Worm (Caenorhabditis elegans) whole organism, L2 larva: Measurements from ENCODE around the gene aly-1.

ENCODE experiments used
- C34F6.9 ChIP-seq: fragments of 150-350 bp; optimal IDR thresholded peaks from 2 replicates; lab custom pipeline; 2014; ENCODE audit warnings: missing biosample characterization, missing genetic modification characterization
- F13H6.1 ChIP-seq: sonication (generic microtip); optimal IDR thresholded peaks from 2 replicates; lab custom pipeline; 2016; ENCODE audit warnings: missing genetic modification characterization, missing compliant biosample characterization
- R02D3.7 ChIP-seq: fragments of 150-350 bp; optimal IDR thresholded peaks from 2 replicates; lab custom pipeline; 2014; ENCODE audit warnings: missing biosample characterization, missing genetic modification characterization
- ZK546.5 ChIP-seq: sonication (generic microtip); optimal IDR thresholded peaks from 2 replicates; lab custom pipeline; 2017; ENCODE audit warnings: missing biosample characterization, missing genetic modification characterization
- aly-2 ChIP-seq: fragments of 150-350 bp; optimal IDR thresholded peaks from 2 replicates; lab custom pipeline; 2014; ENCODE audit warnings: missing biosample characterization, missing genetic modification characterization
- ama-1 ChIP-seq: fragments of 150-350 bp; optimal IDR thresholded peaks from 2 replicates; lab custom pipeline; 2018; ENCODE audit warnings: inconsistent platforms
- blmp-1 ChIP-seq: sonication (generic microtip); optimal IDR thresholded peaks from 2 replicates; lab custom pipeline; 2017; ENCODE audit warnings: missing genetic modification characterization, mild to moderate bottlenecking, missing compliant biosample characterization, antibody characterized with exemption, moderate library complexity; ENCODE audit not compliant: insufficient read depth
- ceh-16 ChIP-seq: fragments of 150-350 bp; optimal IDR thresholded peaks from 2 replicates; lab custom pipeline; 2014; ENCODE audit warnings: missing biosample characterization, missing genetic modification characterization
- ceh-82 ChIP-seq: fragments of 150-350 bp; optimal IDR thresholded peaks from 2 replicates; lab custom pipeline; 2014; ENCODE audit warnings: missing biosample characterization, missing genetic modification characterization
- crh-2 ChIP-seq: sonication (generic microtip); optimal IDR thresholded peaks from 2 replicates; lab custom pipeline; 2017; ENCODE audit warnings: missing biosample characterization, missing genetic modification characterization
- dmd-4 ChIP-seq: sonication (generic microtip); optimal IDR thresholded peaks from 2 replicates; lab custom pipeline; 2017; ENCODE audit warnings: missing biosample characterization, missing genetic modification characterization
- elt-1 ChIP-seq: fragments of 150-350 bp; optimal IDR thresholded peaks from 2 replicates; lab custom pipeline; 2014; ENCODE audit warnings: missing biosample characterization, missing genetic modification characterization
- elt-3 ChIP-seq: sonication (generic microtip); optimal IDR thresholded peaks from 2 replicates; lab custom pipeline; 2017; ENCODE audit warnings: missing biosample characterization, missing genetic modification characterization
- fos-1 ChIP-seq: fragments of 150-350 bp; optimal IDR thresholded peaks from 2 replicates; lab custom pipeline; 2014; ENCODE audit warnings: missing biosample characterization, missing genetic modification characterization
- gmeb-1 ChIP-seq: fragments of 150-350 bp; optimal IDR thresholded peaks from 2 replicates; lab custom pipeline; 2014; ENCODE audit warnings: missing biosample characterization, missing genetic modification characterization
- lin-11 ChIP-seq: fragments of 150-350 bp; sonication (generic microtip); optimal IDR thresholded peaks from 2 replicates; lab custom pipeline; 2014; ENCODE audit warnings: missing biosample characterization, missing genetic modification characterization, inconsistent platforms, mixed read lengths
- lsy-2 ChIP-seq, 2 experiments: fragments of 150-350 bp in 1 of 2; sonication (generic microtip) in 1 of 2; optimal IDR thresholded peaks; 2 replicates each; lab custom pipeline; 2014 to 2017; ENCODE audit warnings: missing biosample characterization in 2 of 2, missing genetic modification characterization in 2 of 2
- mab-5 ChIP-seq: fragments of 150-350 bp; optimal IDR thresholded peaks from 2 replicates; lab custom pipeline; 2014; ENCODE audit warnings: missing biosample characterization, missing genetic modification characterization
- mbf-1 ChIP-seq: sonication (generic microtip); optimal IDR thresholded peaks from 2 replicates; lab custom pipeline; 2017; ENCODE audit warnings: missing biosample characterization, missing genetic modification characterization
- mdl-1 ChIP-seq, 2 experiments: fragments of 150-350 bp in 1 of 2; sonication (generic microtip) in 1 of 2; optimal IDR thresholded peaks; 2 replicates each; lab custom pipeline; 2017; ENCODE audit warnings: missing biosample characterization in 2 of 2, missing genetic modification characterization in 2 of 2
- nhr-10 ChIP-seq: sonication (generic microtip); optimal IDR thresholded peaks from 2 replicates; lab custom pipeline; 2017; ENCODE audit warnings: missing biosample characterization, missing genetic modification characterization
- nhr-129 ChIP-seq: fragments of 150-350 bp; optimal IDR thresholded peaks from 2 replicates; lab custom pipeline; 2014; ENCODE audit warnings: missing biosample characterization, missing genetic modification characterization
- nhr-21 ChIP-seq: fragments of 150-350 bp; optimal IDR thresholded peaks from 2 replicates; lab custom pipeline; 2014; ENCODE audit warnings: missing biosample characterization, missing genetic modification characterization
- nhr-237 ChIP-seq: fragments of 150-350 bp; optimal IDR thresholded peaks from 2 replicates; lab custom pipeline; 2014; ENCODE audit warnings: missing biosample characterization, missing genetic modification characterization
- nhr-25 ChIP-seq: fragments of 150-350 bp; sonication (generic microtip); optimal IDR thresholded peaks from 3 replicates; lab custom pipeline; 2014; ENCODE audit warnings: missing biosample characterization, missing genetic modification characterization
- nhr-6 ChIP-seq: fragments of 150-350 bp; optimal IDR thresholded peaks from 2 replicates; lab custom pipeline; 2014; ENCODE audit warnings: missing biosample characterization, missing genetic modification characterization
- nhr-77 ChIP-seq: fragments of 150-350 bp; optimal IDR thresholded peaks from 2 replicates; lab custom pipeline; 2014; ENCODE audit warnings: missing biosample characterization, missing genetic modification characterization
- peb-1 ChIP-seq: fragments of 150-350 bp; optimal IDR thresholded peaks from 2 replicates; lab custom pipeline; 2014; ENCODE audit warnings: missing biosample characterization, missing genetic modification characterization
- sem-4 ChIP-seq: fragments of 150-350 bp; optimal IDR thresholded peaks from 2 replicates; lab custom pipeline; 2014; ENCODE audit warnings: missing biosample characterization, missing genetic modification reagents, missing genetic modification characterization
- skn-1 ChIP-seq: sonication (generic microtip); optimal IDR thresholded peaks from 2 replicates; lab custom pipeline; 2017; ENCODE audit warnings: missing biosample characterization, missing genetic modification characterization
- sma-3 ChIP-seq: sonication (generic microtip); optimal IDR thresholded peaks from 2 replicates; lab custom pipeline; 2016; ENCODE audit warnings: missing genetic modification reagents, missing genetic modification characterization, missing compliant biosample characterization
- sma-9 ChIP-seq, 2 experiments: fragments of 150-350 bp in 1 of 2; sonication (generic microtip) in 1 of 2; optimal IDR thresholded peaks; 2 replicates each; lab custom pipeline; 2014 to 2016; ENCODE audit warnings: missing genetic modification characterization in 2 of 2, mild to moderate bottlenecking in 1 of 2, missing biosample characterization in 1 of 2, missing compliant biosample characterization in 1 of 2, missing genetic modification reagents in 1 of 2, moderate library complexity in 1 of 2
- snpc-4 ChIP-seq: fragments of 150-350 bp; optimal IDR thresholded peaks from 2 replicates; lab custom pipeline; 2014; ENCODE audit warnings: missing biosample characterization, missing genetic modification characterization
- unc-39 ChIP-seq: fragments of 150-350 bp; optimal IDR thresholded peaks from 2 replicates; lab custom pipeline; 2014; ENCODE audit warnings: missing biosample characterization, missing genetic modification characterization
- unc-55 ChIP-seq: fragments of 150-350 bp; sonication (generic microtip); optimal IDR thresholded peaks from 3 replicates; lab custom pipeline; 2014; ENCODE audit warnings: missing biosample characterization, missing genetic modification reagents, missing genetic modification characterization
- unc-62 ChIP-seq: fragments of 150-350 bp; optimal IDR thresholded peaks from 2 replicates; lab custom pipeline; 2014; ENCODE audit warnings: missing biosample characterization, missing genetic modification reagents, missing genetic modification characterization
- zag-1 ChIP-seq: fragments of 150-350 bp; optimal IDR thresholded peaks from 2 replicates; lab custom pipeline; 2014; ENCODE audit warnings: missing biosample characterization, missing genetic modification characterization
- ztf-1 ChIP-seq: fragments of 200-800 bp; sonication (Bioruptor generic); conservative IDR thresholded peaks from 2 replicates; pipeline ENCODE4 v1.3.6; 2022; ENCODE audit warnings: missing genetic modification characterization, missing compliant biosample characterization
- ztf-11 ChIP-seq: sonication (generic microtip); optimal IDR thresholded peaks from 2 replicates; lab custom pipeline; 2017; ENCODE audit warnings: missing biosample characterization, missing genetic modification characterization
- ztf-4 ChIP-seq: fragments of 150-350 bp; optimal IDR thresholded peaks from 2 replicates; lab custom pipeline; 2014; ENCODE audit warnings: missing biosample characterization, missing genetic modification characterization

Gene aly-1

DNA sequence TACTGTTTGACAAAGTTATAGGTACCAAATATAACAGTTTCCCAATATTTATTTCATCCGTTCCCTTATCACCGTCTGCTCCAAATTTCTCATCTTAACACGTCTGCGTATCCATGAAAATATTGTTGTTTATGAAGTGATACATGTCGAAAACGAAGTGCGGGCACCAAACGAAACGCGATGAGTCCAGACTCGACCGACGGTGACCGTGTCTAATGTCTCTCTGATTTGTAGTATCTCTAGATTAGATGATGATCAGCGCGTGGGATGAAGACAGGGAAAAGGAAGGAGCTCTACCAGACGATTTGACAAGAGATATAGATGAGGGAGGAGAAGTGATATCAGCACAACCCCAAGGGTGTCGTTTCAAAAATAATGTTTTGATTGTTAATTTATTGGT, 28.5 kb upstream of the aly-1 start:
- peak in 1 of 2 experiments; percentile 36 for TF ChIP-seq lsy-2 (tag; optimal IDR thresholded peaks at IDR 0.05; lab: Kevin White, UChicago)
- peak; percentile 50 for TF ChIP-seq nhr-129 (tag; lab: Kevin White, UChicago)
- no peak for TF ChIP-seq unc-62 (GFP tag; lab: Kevin White, UChicago)
- TF ChIP-seq gmeb-1 (tag; lab: Kevin White, UChicago), result no peak
- TF ChIP-seq mdl-1 (tag; optimal IDR thresholded peaks at IDR 0.05; lab: Kevin White, UChicago), result no peak
- no peak for TF ChIP-seq ceh-82 (tag; lab: Kevin White, UChicago)
- TF ChIP-seq sma-9 (GFP tag; optimal IDR thresholded peaks at IDR 0.05; lab: Kevin White, UChicago), result peak; percentile 52
- no peak for TF ChIP-seq sma-9 (tag; optimal IDR thresholded peaks at IDR 0.05; lab: Kevin White, UChicago)
- TF ChIP-seq nhr-237 (tag; lab: Kevin White, UChicago), result no peak
- TF ChIP-seq C34F6.9 (tag; lab: Kevin White, UChicago), result peak; percentile 24
- no peak for TF ChIP-seq blmp-1 (tag; lab: Kevin White, UChicago)
- peak; percentile 70 for TF ChIP-seq F13H6.1 (tag; lab: Kevin White, UChicago)
- no peak for TF ChIP-seq ztf-4
- TF ChIP-seq, all 48 proteins: peak for 5

DNA sequence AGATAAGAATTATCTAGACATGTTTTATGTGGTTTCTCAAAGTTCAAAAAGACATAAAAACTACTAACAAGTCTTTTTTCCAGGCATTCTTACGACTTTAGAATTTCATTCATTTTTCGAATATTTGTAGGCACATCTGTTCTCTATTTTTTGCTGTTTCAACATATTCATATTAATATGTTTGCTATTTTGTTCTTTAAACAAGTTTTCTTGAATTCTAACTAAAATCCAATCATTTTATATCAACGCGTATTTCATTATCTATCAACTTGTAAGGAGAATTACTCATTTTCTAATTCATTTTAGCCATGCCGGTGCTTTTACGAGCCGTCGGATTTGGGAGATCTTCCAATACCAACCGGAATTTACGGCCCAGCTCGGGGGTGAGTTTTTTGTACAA, 26.7 kb upstream of the aly-1 start, which contains the start of gene twk-8:
Gene twk-8 (plus strand): TSS at position 301 of the 400 bp plus-strand sequence.
- TF ChIP-seq sma-3 (GFP tag; lab: Kevin White, UChicago) (no peak), nhr-10 (tag; lab: Kevin White, UChicago) (no peak), ama-1 (lab: Kevin White, UChicago) (no peak), R02D3.7 (tag; lab: Kevin White, UChicago) (no peak), skn-1 (tag; lab: Kevin White, UChicago) (no peak), dmd-4 (tag; lab: Kevin White, UChicago) (no peak), aly-2 (no peak), ZK546.5 (tag; lab: Kevin White, UChicago) (no peak), unc-39 (tag; lab: Kevin White, UChicago) (no peak), ztf-1 (GFP tag; lab: Robert Waterston, UW) (no peak), crh-2 (tag; lab: Kevin White, UChicago) (no peak)

DNA sequence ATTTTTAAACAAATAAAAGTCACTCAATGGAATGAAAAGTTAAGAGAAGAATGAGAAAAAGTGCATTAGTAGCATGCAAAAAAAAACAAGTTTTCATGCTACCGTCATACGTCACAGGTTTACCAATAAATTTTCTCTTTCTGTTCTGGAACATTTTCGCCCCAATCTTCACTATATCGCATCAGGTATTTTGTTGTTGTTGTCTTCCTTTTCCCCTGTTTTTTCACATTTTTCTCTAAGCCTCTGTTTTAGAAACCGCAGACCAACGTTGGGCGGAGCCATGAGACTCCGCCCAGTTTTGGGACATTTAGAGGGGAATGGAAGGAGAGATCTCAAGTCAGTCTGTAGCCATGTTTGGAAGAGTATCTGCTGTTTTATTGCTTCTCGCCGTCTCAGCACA, 20.4 kb upstream of the aly-1 start, which contains the start of gene msa-1:
Gene msa-1 (plus strand): TSS at position 301 of the 400 bp plus-strand sequence.
- TF ChIP-seq ztf-11 (tag; lab: Kevin White, UChicago), result no peak
- TF ChIP-seq fos-1, result no peak
- peak; percentile 24 for TF ChIP-seq nhr-129 (tag; lab: Kevin White, UChicago)
- no peak for TF ChIP-seq C34F6.9 (tag; lab: Kevin White, UChicago)
- peak; percentile 88 for TF ChIP-seq ama-1 (lab: Kevin White, UChicago)
- TF ChIP-seq snpc-4 (tag; lab: Kevin White, UChicago), result no peak
- no peak for TF ChIP-seq lsy-2 (tag; optimal IDR thresholded peaks at IDR 0.05; lab: Kevin White, UChicago)

DNA sequence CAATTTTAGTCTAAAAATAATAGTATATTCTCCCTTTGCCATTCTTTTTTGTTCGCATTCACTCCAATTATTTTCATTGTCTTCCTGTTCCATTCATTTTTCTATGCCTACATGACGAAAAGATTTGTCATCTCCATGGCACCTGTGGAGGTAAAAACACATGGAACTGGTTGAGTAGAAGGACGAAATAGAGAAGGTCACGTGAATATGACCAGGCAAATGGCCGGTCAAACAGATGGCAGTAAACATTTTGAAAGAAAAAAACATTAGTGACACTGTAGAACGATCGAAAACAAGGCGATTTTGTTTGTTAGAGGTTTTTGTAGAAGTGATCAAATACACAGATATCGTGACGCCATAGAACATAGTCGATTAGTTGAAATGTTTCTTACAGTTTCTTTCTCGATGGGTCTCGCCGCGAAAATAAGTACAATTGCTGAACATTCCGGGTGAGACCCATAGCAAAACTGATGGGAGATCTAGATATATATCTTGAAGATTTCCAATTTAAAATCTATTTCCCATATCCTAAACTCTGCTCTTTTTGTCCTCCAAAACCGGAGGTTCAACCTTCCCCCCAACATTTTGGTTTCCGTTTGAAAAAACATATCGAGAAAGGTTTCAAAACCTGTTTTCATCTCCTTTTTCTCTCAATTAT, 18.1 kb upstream of the aly-1 start:
- peak; percentile 75 for TF ChIP-seq nhr-25 (tag; lab: Kevin White, UChicago)
- TF ChIP-seq peb-1, result no peak
- TF ChIP-seq sma-3 (GFP tag; lab: Kevin White, UChicago), result peak; percentile 24
- peak; percentile 18 for TF ChIP-seq nhr-6 (tag; lab: Kevin White, UChicago)
- TF ChIP-seq skn-1 (tag; lab: Kevin White, UChicago), result no peak
- peak; percentile 25 for TF ChIP-seq ceh-16 (tag; lab: Kevin White, UChicago)
- peak; percentile 51 for TF ChIP-seq nhr-129 (tag; lab: Kevin White, UChicago)
- TF ChIP-seq F13H6.1 (tag; lab: Kevin White, UChicago), result peak; percentile 26

DNA sequence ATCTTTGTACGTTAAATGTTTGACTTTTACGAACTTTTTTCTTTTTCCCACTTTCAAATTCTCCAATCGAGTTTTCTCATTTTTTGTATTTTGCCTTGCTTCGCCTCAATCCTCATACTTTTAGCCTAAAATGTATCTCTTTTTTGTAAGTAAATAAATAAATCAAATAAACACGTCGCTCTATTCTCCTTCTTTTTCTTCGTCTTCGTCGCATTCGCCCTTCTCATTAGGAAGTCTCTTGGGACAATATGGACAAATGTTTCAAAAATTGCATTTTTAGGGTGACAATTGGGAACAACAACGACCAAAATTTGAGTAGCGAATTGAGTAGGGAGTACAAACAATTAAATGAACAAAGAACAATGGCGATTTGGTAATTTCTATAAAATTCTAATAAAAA, 16.7 kb upstream of the aly-1 start:
- TF ChIP-seq mab-5 (tag; lab: Kevin White, UChicago), result no peak
- no peak for TF ChIP-seq nhr-6 (tag; lab: Kevin White, UChicago)
- no peak for TF ChIP-seq blmp-1 (tag; lab: Kevin White, UChicago)
- no peak for TF ChIP-seq elt-1 (tag; lab: Kevin White, UChicago)
- TF ChIP-seq mbf-1 (tag; lab: Kevin White, UChicago), result no peak
- TF ChIP-seq nhr-10 (tag; lab: Kevin White, UChicago), result no peak
- no peak for TF ChIP-seq sma-3 (GFP tag; lab: Kevin White, UChicago)
- TF ChIP-seq lin-11 (tag; lab: Kevin White, UChicago), result no peak
- peak; percentile 22 for TF ChIP-seq F13H6.1 (tag; lab: Kevin White, UChicago)
- TF ChIP-seq ztf-1 (GFP tag; lab: Robert Waterston, UW), result no peak
- no peak for TF ChIP-seq ztf-4
- peak; percentile 42 for TF ChIP-seq C34F6.9 (tag; lab: Kevin White, UChicago)
- peak in 1 of 2 experiments; percentile 31 for TF ChIP-seq lsy-2 (tag; optimal IDR thresholded peaks at IDR 0.05; lab: Kevin White, UChicago)
- no peak for TF ChIP-seq fos-1
- TF ChIP-seq peb-1, result no peak
- no peak for TF ChIP-seq R02D3.7 (tag; lab: Kevin White, UChicago)
- TF ChIP-seq unc-55 (GFP tag; lab: Kevin White, UChicago), result no peak
- TF ChIP-seq elt-3 (tag; lab: Kevin White, UChicago), result no peak
- peak; percentile 55 for TF ChIP-seq sem-4 (tag; lab: Kevin White, UChicago)
- TF ChIP-seq snpc-4 (tag; lab: Kevin White, UChicago), result no peak
- TF ChIP-seq ztf-11 (tag; lab: Kevin White, UChicago), result no peak
- TF ChIP-seq unc-62 (GFP tag; lab: Kevin White, UChicago), result no peak
- TF ChIP-seq dmd-4 (tag; lab: Kevin White, UChicago), result no peak
- no peak for TF ChIP-seq ZK546.5 (tag; lab: Kevin White, UChicago)
- TF ChIP-seq nhr-237 (tag; lab: Kevin White, UChicago), result no peak
- TF ChIP-seq nhr-77 (tag; lab: Kevin White, UChicago), result no peak
- TF ChIP-seq crh-2 (tag; lab: Kevin White, UChicago), result peak; percentile 24
- TF ChIP-seq zag-1 (tag; lab: Kevin White, UChicago), result peak; percentile 36
- TF ChIP-seq nhr-21 (tag; lab: Kevin White, UChicago), result no peak
